Fruit fly (Drosophila melanogaster): ENCODE measurements around the gene nkd.

Gene nkd

DNA sequence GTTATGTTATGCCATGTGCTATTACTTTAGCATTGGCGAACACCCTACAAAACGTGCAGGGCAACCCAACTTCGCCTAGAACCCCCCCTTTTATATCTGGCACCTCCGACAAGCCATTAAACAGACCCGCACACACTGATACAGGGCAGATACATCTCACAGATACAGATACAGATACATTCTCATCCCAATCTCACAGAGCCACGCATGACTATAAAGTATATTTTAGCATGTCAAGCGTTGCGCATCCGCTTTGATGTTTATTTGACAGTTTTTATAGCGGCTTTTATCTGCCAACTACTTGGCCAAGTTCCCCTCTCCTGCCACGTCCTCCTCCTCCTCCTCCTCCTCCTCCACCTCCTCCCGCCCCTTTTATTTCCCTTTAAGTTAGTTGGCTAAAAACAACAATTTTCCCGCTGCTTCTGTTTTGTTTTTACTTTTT, 25.9 kb downstream of the nkd start (continued):
- TF ChIP-seq Dbx (GFP tag; IDR thresholded peaks at IDR 0.05) (0 out of 3 replicates have a peak, but pooled peaks have one; percentile 25), mirr (GFP tag; optimal IDR thresholded peaks at IDR 0.05) (peak; percentile 52), CG12769 (tag; optimal IDR thresholded peaks at IDR 0.05) (peak; percentile 83), otp (GFP tag; IDR thresholded peaks at IDR 0.05) (no peak), CG15269 (tag; optimal IDR thresholded peaks at IDR 0.05) (peak; percentile 36), row (GFP tag; IDR thresholded peaks at IDR 0.05) (no peak), CG11456 (GFP tag; IDR thresholded peaks at IDR 0.05) (0 out of 3 replicates have a peak, but pooled peaks have one; percentile 52), grn (GFP tag; optimal IDR thresholded peaks at IDR 0.05) (peak; percentile 10), MBD-R2 (GFP tag; IDR thresholded peaks at IDR 0.05) (peak; percentile 18; the same call in 1 of the 2 replicates), so (GFP tag; IDR thresholded peaks at IDR 0.05) (peak; percentile 14; the same call in 1 of the 3 replicates)

DNA sequence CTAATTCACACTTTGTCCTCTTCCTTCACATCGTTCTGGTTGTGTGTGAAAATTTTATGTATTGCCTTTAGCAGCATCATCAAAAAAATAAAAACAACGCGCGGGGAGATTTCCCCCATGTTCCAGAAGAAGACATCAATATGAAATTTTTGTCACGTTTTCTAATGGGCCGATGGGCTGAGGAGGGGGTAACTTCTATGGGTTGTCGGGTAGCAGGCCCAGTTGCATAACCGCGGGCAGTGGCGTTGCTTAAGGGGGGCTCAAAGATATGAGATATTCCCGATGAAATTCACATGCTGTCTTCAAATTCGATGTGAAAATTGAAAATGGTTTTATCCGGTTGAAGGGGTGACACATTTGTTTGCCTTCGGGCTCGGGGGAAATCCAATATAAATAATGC, 26.8 kb downstream of the nkd start:
- TF ChIP-seq CG4707 (GFP tag; optimal IDR thresholded peaks at IDR 0.05) (no peak), exex (tag; optimal IDR thresholded peaks at IDR 0.05) (no peak), trh (GFP tag; optimal IDR thresholded peaks at IDR 0.05) (no peak), CG4282 (GFP tag; optimal IDR thresholded peaks at IDR 0.05) (no peak), CG1602 (GFP tag; optimal IDR thresholded peaks at IDR 0.05) (no peak), zfh2 (GFP tag; optimal IDR thresholded peaks at IDR 0.05) (no peak), yki (optimal IDR thresholded peaks at IDR 0.05) (no peak), corto (GFP tag; optimal IDR thresholded peaks at IDR 0.05) (no peak), CG7839 (tag; optimal IDR thresholded peaks at IDR 0.05) (no peak), eve (GFP tag; optimal IDR thresholded peaks at IDR 0.05) (no peak), kay (GFP tag; optimal IDR thresholded peaks at IDR 0.05) (no peak), CG30403 (GFP tag; optimal IDR thresholded peaks at IDR 0.05) (no peak), Side (GFP tag; optimal IDR thresholded peaks at IDR 0.05) (no peak), mirr (GFP tag; optimal IDR thresholded peaks at IDR 0.05) (peak; percentile 13), CG12942 (GFP tag; optimal IDR thresholded peaks at IDR 0.05) (no peak), CG1647 (GFP tag; optimal IDR thresholded peaks at IDR 0.05) (no peak), CG6272 (GFP tag; IDR thresholded peaks at IDR 0.05) (no peak), Dfd (GFP tag; optimal IDR thresholded peaks at IDR 0.05) (no peak), Six4 (GFP tag; optimal IDR thresholded peaks at IDR 0.05) (no peak), luna (GFP tag; optimal IDR thresholded peaks at IDR 0.05) (no peak), CG5180 (GFP tag; optimal IDR thresholded peaks at IDR 0.05) (no peak), caup (GFP tag; optimal IDR thresholded peaks at IDR 0.05; ENCODE audit: severe bottlenecking) (no peak), CG9876 (GFP tag; optimal IDR thresholded peaks at IDR 0.05) (no peak), CG12659 (GFP tag; optimal IDR thresholded peaks at IDR 0.05) (peak; percentile 1), CG9817 (tag; optimal IDR thresholded peaks at IDR 0.05) (no peak), salm (tag; optimal IDR thresholded peaks at IDR 0.05) (no peak), E2f2 (GFP tag; IDR thresholded peaks at IDR 0.05) (no peak), mld (GFP tag; IDR thresholded peaks at IDR 0.05; ENCODE audit: partially characterized antibody) (no peak), CG14860 (GFP tag; IDR thresholded peaks at IDR 0.05; ENCODE audit: partially characterized antibody) (no peak), ssp (GFP tag; IDR thresholded peaks at IDR 0.05) (no peak), pfk (GFP tag; optimal IDR thresholded peaks at IDR 0.05) (no peak), tin (GFP tag; optimal IDR thresholded peaks at IDR 0.05) (no peak), CG32772 (GFP tag; IDR thresholded peaks at IDR 0.05) (no peak), Stat92E (GFP tag; optimal IDR thresholded peaks at IDR 0.05) (no peak), CG9437 (GFP tag; optimal IDR thresholded peaks at IDR 0.05) (peak; percentile 17), CG11085 (GFP tag; IDR thresholded peaks at IDR 0.05) (no peak), CG1603 (tag; optimal IDR thresholded peaks at IDR 0.05) (peak; percentile 27), Dip3 (GFP tag; optimal IDR thresholded peaks at IDR 0.05) (no peak), bsh (GFP tag; optimal IDR thresholded peaks at IDR 0.05) (no peak), Dref (GFP tag; IDR thresholded peaks at IDR 0.05) (no peak), dan (GFP tag; IDR thresholded peaks at IDR 0.05) (no peak), tap (tag; optimal IDR thresholded peaks at IDR 0.05) (no peak)
